Worm (Caenorhabditis elegans) whole organism, L4 larva: Measurements from ENCODE around the gene col-114.
A peak's percentile ranks its signal among the peaks of the same experiment; 100 is the strongest.

Experiments used
- D1046.2 ChIP-seq: fragments of 200-800 bp; sonication (Bioruptor generic); IDR thresholded peaks from 2 replicates; pipeline ENCODE4 v1.3.6; 2022; ENCODE audit warnings: missing genetic modification characterization, missing compliant biosample characterization
- F26F4.8 ChIP-seq: fragments of 200-800 bp; sonication (Bioruptor generic); conservative IDR thresholded peaks from 2 replicates; pipeline ENCODE4 v1.3.6; 2022; ENCODE audit warnings: missing genetic modification characterization, missing compliant biosample characterization
- F37D6.2 ChIP-seq: sonication (generic microtip); optimal IDR thresholded peaks from 2 replicates; lab custom pipeline; 2016; ENCODE audit warnings: mild to moderate bottlenecking, missing genetic modification characterization, missing compliant biosample characterization
- Y105C5A.15 ChIP-seq: fragments of 200-800 bp; sonication (Bioruptor generic); IDR thresholded peaks from 2 replicates; pipeline ENCODE4 v1.3.6; 2022; ENCODE audit warnings: missing genetic modification characterization, missing compliant biosample characterization
- Y5F2A.4 ChIP-seq: fragments of 200-800 bp; sonication (Bioruptor generic); optimal IDR thresholded peaks from 2 replicates; lab custom pipeline; 2018; ENCODE audit warnings: mild to moderate bottlenecking, missing genetic modification characterization, missing compliant biosample characterization
- Y75B8A.6 ChIP-seq: fragments of 200-800 bp; sonication (Bioruptor generic); IDR thresholded peaks from 2 replicates; pipeline ENCODE4 v1.3.6; 2022; ENCODE audit warnings: missing genetic modification reagents, missing genetic modification characterization, missing compliant biosample characterization
- ZK546.5 ChIP-seq, 2 experiments: sonication (generic microtip); optimal IDR thresholded peaks; 2 replicates each; lab custom pipeline; 2017; ENCODE audit warnings: missing biosample characterization in 2 of 2, missing genetic modification characterization in 2 of 2
- aha-1 ChIP-seq: fragments of 150-350 bp; peaks from one replicate; lab custom pipeline; 2014; ENCODE audit warnings: missing biosample characterization, missing genetic modification characterization
- aly-2 ChIP-seq: sonication (generic microtip); optimal IDR thresholded peaks from 2 replicates; lab custom pipeline; 2018; ENCODE audit warnings: missing biosample characterization, missing genetic modification characterization
- ceh-32 ChIP-seq: sonication (generic microtip); optimal IDR thresholded peaks from 2 replicates; lab custom pipeline; 2016; ENCODE audit warnings: mild to moderate bottlenecking, missing genetic modification characterization, missing compliant biosample characterization; ENCODE audit not compliant: poor library complexity
- daf-16 ChIP-seq, 3 experiments: sonication (generic microtip); optimal IDR thresholded peaks; 2 replicates each; lab custom pipeline; 2016 to 2017; ENCODE audit warnings: missing genetic modification characterization in 3 of 3, missing genetic modification reagents in 3 of 3, mild to moderate bottlenecking in 2 of 3, missing compliant biosample characterization in 2 of 3, missing biosample characterization in 1 of 3, moderate library complexity in 1 of 3
- duxl-1 ChIP-seq: sonication (generic microtip); optimal IDR thresholded peaks from 2 replicates; lab custom pipeline; 2016; ENCODE audit warnings: mild to moderate bottlenecking, missing genetic modification characterization, moderate library complexity, missing compliant biosample characterization; ENCODE audit not compliant: poor library complexity
- fkh-10 ChIP-seq: fragments of 150-350 bp; optimal IDR thresholded peaks from 2 replicates; lab custom pipeline; 2014; ENCODE audit warnings: missing biosample characterization, missing genetic modification reagents, missing genetic modification characterization
- lim-7 ChIP-seq: fragments of 200-800 bp; sonication (Bioruptor generic); IDR thresholded peaks from 2 replicates; pipeline ENCODE4 v1.3.6; 2022; ENCODE audit warnings: missing genetic modification characterization, missing compliant biosample characterization
- lin-29 ChIP-seq: fragments of 200-800 bp; sonication (Bioruptor generic); IDR thresholded peaks from 2 replicates; pipeline ENCODE4 v1.3.6; 2022; ENCODE audit warnings: missing genetic modification reagents, missing genetic modification characterization, missing compliant biosample characterization
- lin-38 ChIP-seq: fragments of 200-800 bp; sonication (Bioruptor generic); IDR thresholded peaks from 2 replicates; pipeline ENCODE4 v1.3.6; 2022; ENCODE audit warnings: missing genetic modification reagents, missing genetic modification characterization, missing compliant biosample characterization
- lir-3 ChIP-seq: sonication (generic microtip); optimal IDR thresholded peaks from 2 replicates; lab custom pipeline; 2016; ENCODE audit warnings: mild to moderate bottlenecking, missing genetic modification characterization, missing compliant biosample characterization
- lsy-2 ChIP-seq, 2 experiments: fragments of 150-350 bp in 1 of 2; sonication (generic microtip) in 1 of 2; optimal IDR thresholded peaks; 2 replicates each; lab custom pipeline; 2014 to 2017; ENCODE audit warnings: missing biosample characterization in 2 of 2, missing genetic modification characterization in 2 of 2
- madf-5 ChIP-seq, 2 experiments: fragments of 200-800 bp; sonication (Bioruptor generic); IDR thresholded peaks; 2 replicates each; pipeline ENCODE4 v1.3.6; 2022; ENCODE audit warnings: missing compliant biosample characterization in 2 of 2, missing genetic modification characterization in 2 of 2
- madf-9 ChIP-seq: fragments of 200-800 bp; sonication (Bioruptor generic); conservative IDR thresholded peaks from 2 replicates; pipeline ENCODE4 v1.3.6; 2022; ENCODE audit warnings: missing genetic modification reagents, missing genetic modification characterization, missing compliant biosample characterization
- mdl-1 ChIP-seq, 2 experiments: fragments of 150-350 bp in 1 of 2; sonication (generic microtip) in 1 of 2; optimal IDR thresholded peaks; 2 replicates each; lab custom pipeline; 2014 to 2017; ENCODE audit warnings: missing biosample characterization in 2 of 2, missing genetic modification characterization in 2 of 2
- mdt-29 ChIP-seq: fragments of 200-800 bp; sonication (Bioruptor generic); IDR thresholded peaks from 2 replicates; pipeline ENCODE4 v1.3.6; 2022; ENCODE audit warnings: missing genetic modification reagents, missing genetic modification characterization, missing compliant biosample characterization
- mep-1 ChIP-seq: fragments of 150-350 bp; sonication (generic microtip); optimal IDR thresholded peaks from 3 replicates; lab custom pipeline; 2014; ENCODE audit warnings: missing biosample characterization, missing genetic modification characterization
- mxl-3 ChIP-seq: fragments of 200-800 bp; sonication (Bioruptor generic); optimal IDR thresholded peaks from 2 replicates; lab custom pipeline; 2018; ENCODE audit warnings: mild to moderate bottlenecking, missing genetic modification characterization, missing compliant biosample characterization
- nhr-102 ChIP-seq: sonication (generic microtip); optimal IDR thresholded peaks from 2 replicates; lab custom pipeline; 2016; ENCODE audit warnings: mild to moderate bottlenecking, missing genetic modification characterization, moderate library complexity, missing compliant biosample characterization
- nhr-111 ChIP-seq: fragments of 200-800 bp; sonication (Bioruptor generic); optimal IDR thresholded peaks from 2 replicates; lab custom pipeline; 2018; ENCODE audit warnings: mild to moderate bottlenecking, missing genetic modification characterization, missing compliant biosample characterization
- nhr-28 ChIP-seq: fragments of 150-350 bp; optimal IDR thresholded peaks from 2 replicates; lab custom pipeline; 2014; ENCODE audit warnings: missing biosample characterization, missing genetic modification characterization
- nhr-6 ChIP-seq: fragments of 150-350 bp; optimal IDR thresholded peaks from 2 replicates; lab custom pipeline; 2014; ENCODE audit warnings: missing biosample characterization, missing genetic modification characterization
- nhr-76 ChIP-seq: fragments of 150-350 bp; optimal IDR thresholded peaks from 2 replicates; lab custom pipeline; 2014; ENCODE audit warnings: missing biosample characterization, missing genetic modification characterization
- pqm-1 ChIP-seq: sonication (generic microtip); optimal IDR thresholded peaks from 2 replicates; lab custom pipeline; 2017; ENCODE audit warnings: missing biosample characterization, missing genetic modification characterization
- sdz-12 ChIP-seq: fragments of 200-800 bp; sonication (Bioruptor generic); optimal IDR thresholded peaks from 2 replicates; lab custom pipeline; 2018; ENCODE audit warnings: mild to moderate bottlenecking, missing genetic modification characterization, missing compliant biosample characterization
- snpc-4 ChIP-seq: fragments of 150-350 bp; optimal IDR thresholded peaks from 2 replicates; lab custom pipeline; 2014; ENCODE audit warnings: missing biosample characterization, missing genetic modification characterization
- unc-62 ChIP-seq, 3 experiments: fragments of 150-350 bp in 1 of 3; sonication (generic microtip); optimal IDR thresholded peaks in 2 of 3; peaks in 1 of 3; 1 replicate in 1 of 3; 2 replicates in 2 of 3; lab custom pipeline; 2014 to 2017; ENCODE audit warnings: missing biosample characterization in 3 of 3, missing genetic modification characterization in 3 of 3, missing genetic modification reagents in 3 of 3, missing genotype in 1 of 3

Gene col-114

DNA sequence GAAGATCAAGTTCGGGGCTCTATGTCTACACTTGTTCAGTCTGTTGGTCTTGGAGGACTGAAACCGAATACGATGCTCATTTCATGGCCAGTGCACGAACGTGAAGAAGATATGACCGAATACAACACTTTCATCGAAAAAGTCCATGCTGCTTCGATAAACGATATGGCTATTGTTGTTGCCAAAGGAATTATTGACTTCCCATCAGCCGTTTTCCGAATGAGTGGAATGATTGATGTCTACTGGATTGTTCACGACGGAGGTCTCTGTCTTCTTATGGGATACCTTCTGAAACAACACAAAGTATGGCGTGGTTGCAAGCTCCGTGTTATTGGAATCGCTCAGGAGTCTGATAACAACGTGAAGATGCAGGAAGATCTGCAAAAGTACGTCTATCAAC, 30.2 kb downstream of the col-114 start:
- TF ChIP-seq aha-1 (peak; percentile 74), unc-62 (GFP tag; optimal IDR thresholded peaks at IDR 0.05 in 1 of 2; lab: Kevin White, UChicago) (peak in 1 of 2 experiments; percentile 89), unc-62 (tag; optimal IDR thresholded peaks at IDR 0.05; lab: Kevin White, UChicago) (no peak), nhr-111 (GFP tag; lab: Kevin White, UChicago) (no peak)

DNA sequence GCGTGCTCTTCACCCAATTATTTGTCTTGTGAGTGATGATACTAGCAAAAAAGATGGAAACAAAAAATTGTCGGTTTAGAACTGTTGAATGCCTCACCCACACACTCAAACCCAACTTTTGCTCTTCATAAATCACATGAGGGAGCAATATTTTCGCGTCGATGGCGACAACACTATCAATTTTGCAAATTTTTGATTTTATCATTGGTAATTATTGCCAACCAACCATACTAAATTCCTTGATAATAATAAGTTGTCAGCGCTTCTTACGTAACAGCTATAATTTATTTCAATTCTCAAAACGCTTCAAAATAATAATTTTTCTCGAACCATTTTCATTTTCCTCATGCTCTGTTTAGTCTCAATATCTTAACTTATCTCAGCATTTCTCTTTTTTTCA, 33.7 kb downstream of the col-114 start:
- no peak for TF ChIP-seq daf-16 (GFP tag; optimal IDR thresholded peaks at IDR 0.05; lab: Kevin White, UChicago)
- peak; percentile 50 for TF ChIP-seq daf-16 (tag; optimal IDR thresholded peaks at IDR 0.05; lab: Kevin White, UChicago)
- peak; percentile 58 for TF ChIP-seq pqm-1 (tag; lab: Kevin White, UChicago)
- no peak for TF ChIP-seq madf-9 (GFP tag; lab: Robert Waterston, UW)

DNA sequence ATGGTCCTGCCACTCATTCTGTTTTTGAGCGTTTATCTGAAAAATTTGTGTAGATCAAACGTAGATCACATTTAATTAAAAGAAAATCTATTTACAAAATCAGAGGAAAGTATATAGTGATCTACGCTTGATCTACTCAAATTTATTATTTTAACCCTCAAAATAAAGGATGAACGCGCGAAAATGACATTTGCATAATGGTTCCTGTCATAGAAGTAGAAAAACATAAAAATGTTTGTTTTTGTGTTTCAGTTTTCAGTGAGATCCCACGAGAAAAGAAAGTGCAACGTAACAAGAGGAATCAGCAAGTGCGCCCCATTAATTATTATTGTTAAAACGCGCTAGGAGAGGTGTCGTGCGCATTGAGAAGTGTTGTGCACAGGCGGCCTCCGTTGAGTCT, 35.1 kb downstream of the col-114 start:
- TF ChIP-seq unc-62 (GFP tag; optimal IDR thresholded peaks at IDR 0.05 in 1 of 2; lab: Kevin White, UChicago) (peak in 1 of 2 experiments; percentile 54), unc-62 (tag; optimal IDR thresholded peaks at IDR 0.05; lab: Kevin White, UChicago) (no peak), daf-16 (GFP tag; optimal IDR thresholded peaks at IDR 0.05; lab: Kevin White, UChicago) (no peak), daf-16 (tag; optimal IDR thresholded peaks at IDR 0.05; lab: Kevin White, UChicago) (no peak)

DNA sequence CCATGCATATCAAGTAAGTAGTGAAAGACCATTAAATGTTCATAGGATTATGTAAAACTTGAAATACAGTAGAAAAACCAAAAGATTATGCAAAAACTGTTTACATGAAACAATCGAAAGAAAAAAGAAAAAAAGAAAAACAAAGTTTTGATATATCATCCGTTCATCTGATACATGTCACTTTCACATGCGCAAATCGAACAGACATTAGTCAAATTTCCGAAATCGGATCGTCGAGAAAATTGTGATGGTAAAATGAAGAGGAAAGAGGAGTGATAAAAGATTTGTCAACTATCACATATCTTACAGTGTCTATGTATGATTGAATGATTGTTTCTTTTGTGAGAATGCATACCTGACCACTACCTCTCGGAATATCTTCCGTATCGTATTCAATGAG, 37.5 kb downstream of the col-114 start:
- no peak for TF ChIP-seq lim-7 (GFP tag; lab: Robert Waterston, UW)
- no peak for TF ChIP-seq aly-2 (tag; lab: Kevin White, UChicago)
- TF ChIP-seq mdt-29 (GFP tag; lab: Robert Waterston, UW) = no peak
- no peak for TF ChIP-seq mep-1 (tag; lab: Kevin White, UChicago)
- TF ChIP-seq lin-38 = no peak
- no peak for TF ChIP-seq unc-62 (GFP tag; optimal IDR thresholded peaks at IDR 0.05 in 1 of 2; lab: Kevin White, UChicago)
- no peak for TF ChIP-seq unc-62 (tag; optimal IDR thresholded peaks at IDR 0.05; lab: Kevin White, UChicago)
- no peak for TF ChIP-seq Y75B8A.6
- TF ChIP-seq, all 104 proteins: peak for 0

DNA sequence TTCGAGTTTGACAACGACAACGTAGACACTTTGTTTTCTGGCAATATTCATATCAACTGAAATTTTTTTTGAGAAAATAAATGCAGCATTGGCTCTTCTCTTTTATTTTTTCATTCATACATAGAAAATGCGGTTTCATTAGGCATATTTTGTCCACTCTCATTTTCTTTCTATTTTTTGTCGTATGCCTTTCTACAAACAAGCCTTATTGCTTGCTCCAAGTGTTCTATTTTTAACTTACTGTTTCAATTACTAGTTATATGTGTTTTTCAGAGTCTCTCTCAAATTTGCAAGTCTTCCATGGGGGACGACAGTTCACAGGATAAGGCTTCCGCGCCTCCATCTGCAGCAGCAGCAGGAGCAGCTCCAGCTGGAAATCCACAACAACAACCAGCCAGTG, 40.5 kb downstream of the col-114 start, which contains the start of gene kcc-1:
Gene kcc-1, plus strand, starts transcription at position 301 of the 400 bp plus-strand sequence.
- TF ChIP-seq mxl-3 (no peak), nhr-111 (GFP tag; lab: Kevin White, UChicago) (no peak), snpc-4 (no peak), lsy-2 (tag; optimal IDR thresholded peaks at IDR 0.05; lab: Kevin White, UChicago) (no peak), nhr-28 (tag; lab: Kevin White, UChicago) (no peak), sdz-12 (GFP tag; lab: Kevin White, UChicago) (no peak), nhr-6 (tag; lab: Kevin White, UChicago) (no peak)

DNA sequence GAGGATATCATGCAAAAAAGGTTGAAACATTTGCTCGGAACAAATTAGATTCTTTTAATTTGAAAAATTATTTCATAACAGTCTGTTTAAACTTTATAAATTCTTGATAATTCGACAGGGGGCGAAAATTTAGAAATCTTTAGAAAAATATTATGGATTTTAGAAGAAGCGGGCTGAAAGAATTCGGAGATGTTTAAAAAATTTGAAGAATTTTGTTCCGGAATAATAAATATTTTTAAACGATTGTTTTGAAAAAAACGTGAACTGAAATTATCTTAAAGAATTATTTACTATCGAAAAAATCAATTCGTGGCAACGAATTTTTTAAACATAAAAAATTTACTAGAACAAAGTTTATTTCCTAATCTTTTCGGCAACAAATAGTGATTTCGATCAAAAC, 42.8 kb downstream of the col-114 start, which contains the start of gene R13A1.3:
Gene R13A1.3, plus strand, starts transcription at position 301 of the 400 bp plus-strand sequence.
- TF ChIP-seq nhr-76 (tag; lab: Kevin White, UChicago) = no peak
- no peak for TF ChIP-seq ceh-32
- no peak for TF ChIP-seq D1046.2 (GFP tag; lab: Robert Waterston, UW)
- TF ChIP-seq F26F4.8 (GFP tag; lab: Robert Waterston, UW) = no peak
- TF ChIP-seq Y105C5A.15 = no peak
- no peak for TF ChIP-seq lin-29 (GFP tag; lab: Robert Waterston, UW)
- no peak for TF ChIP-seq pqm-1 (tag; lab: Kevin White, UChicago)
- TF ChIP-seq fkh-10 (GFP tag; lab: Kevin White, UChicago) = no peak
- no peak for TF ChIP-seq F37D6.2 (tag; lab: Kevin White, UChicago)
- TF ChIP-seq mdl-1 (tag; optimal IDR thresholded peaks at IDR 0.05; lab: Kevin White, UChicago) = no peak
- TF ChIP-seq duxl-1 (tag; lab: Kevin White, UChicago) = no peak
- TF ChIP-seq nhr-102 (tag; lab: Kevin White, UChicago) = no peak
- no peak for TF ChIP-seq madf-5 (GFP tag; IDR thresholded peaks at IDR 0.05; lab: Robert Waterston, UW)
- TF ChIP-seq lir-3 (tag; lab: Kevin White, UChicago) = no peak
- no peak for TF ChIP-seq daf-16 (GFP tag; optimal IDR thresholded peaks at IDR 0.05; lab: Kevin White, UChicago)
- TF ChIP-seq daf-16 (tag; optimal IDR thresholded peaks at IDR 0.05; lab: Kevin White, UChicago) = no peak
- no peak for TF ChIP-seq lin-38
- TF ChIP-seq Y5F2A.4 = no peak
- no peak for TF ChIP-seq ZK546.5 (tag; optimal IDR thresholded peaks at IDR 0.05; lab: Kevin White, UChicago)
